Fruit fly (Drosophila melanogaster) whole organism, embryonic: ENCODE results near the gene Rab3-GAP.

Experiments used
- CG10654 ChIP-seq: fragments of 200-800 bp; sonication (Bioruptor generic); optimal IDR thresholded peaks from 2 replicates; lab custom pipeline; 2016; ENCODE audit warnings: missing biosample characterization, missing genetic modification characterization
- CG11504 ChIP-seq: fragments of 200-800 bp; sonication (Bioruptor generic); optimal IDR thresholded peaks from 3 replicates; lab custom pipeline; 2019; ENCODE audit warnings: missing biosample characterization, mild to moderate bottlenecking, missing genetic modification characterization, moderate library complexity
- CG17359 ChIP-seq: fragments of 200-800 bp; sonication (Bioruptor generic); optimal IDR thresholded peaks from 3 replicates; lab custom pipeline; 2018; ENCODE audit warnings: missing biosample characterization, mild to moderate bottlenecking, missing genetic modification characterization, moderate library complexity
- CG34376 ChIP-seq: fragments of 200-800 bp; sonication (Bioruptor generic); optimal IDR thresholded peaks from 2 replicates; lab custom pipeline; 2018; ENCODE audit warnings: missing biosample characterization, mild to moderate bottlenecking, missing genetic modification characterization
- bowl ChIP-seq: fragments of 200-800 bp; sonication (Bioruptor generic); IDR thresholded peaks from 2 replicates; pipeline ENCODE4 v1.3.6; 2022; ENCODE audit warnings: missing biosample characterization, missing genetic modification characterization
- grn ChIP-seq: fragments of 200-800 bp; sonication (Bioruptor generic); optimal IDR thresholded peaks from 3 replicates; lab custom pipeline; 2017; ENCODE audit warnings: missing biosample characterization, missing genetic modification characterization
- vvl ChIP-seq: fragments of 200-800 bp; sonication (Bioruptor generic); IDR thresholded peaks from 2 replicates; pipeline ENCODE4 v1.3.6; 2022; ENCODE audit warnings: missing biosample characterization, missing genetic modification characterization

DNA sequence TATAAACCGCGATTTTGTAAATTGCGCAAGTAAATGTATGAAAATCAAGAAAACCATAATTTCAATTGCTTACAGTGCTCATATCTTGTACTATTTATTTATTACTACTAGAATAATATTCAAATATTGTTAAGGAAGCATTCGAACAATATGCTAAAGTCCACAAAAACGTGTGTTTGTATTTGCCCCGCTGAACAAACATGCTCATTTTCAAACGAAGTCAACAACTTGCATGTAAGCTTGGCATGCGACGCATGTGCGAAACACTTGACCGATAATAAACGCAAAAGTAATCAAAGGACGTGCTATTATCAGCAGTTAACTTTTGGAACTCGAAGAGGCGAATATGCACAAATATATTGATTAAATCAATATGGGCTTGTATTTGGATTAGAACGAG is 41.8 kb downstream of the Rab3-GAP start:
- TF ChIP-seq CG10654 (peak; percentile 23), bowl (no peak), grn (GFP tag; lab: Kevin White, UChicago) (peak; percentile 23), CG34376 (GFP tag; lab: Kevin White, UChicago) (peak; percentile 40), CG11504 (tag; lab: Kevin White, UChicago) (peak; percentile 46), vvl (GFP tag; lab: Robert Waterston, UW) (peak; percentile 45), CG17359 (peak; percentile 74)
